Worm (Caenorhabditis elegans): ENCODE data around the gene T25E12.16.

T25E12.16 gene

ce11 chrV:16747031-16747672 is 13.6 kb upstream of the T25E12.16 start, which contains the start of gene dkf-2 (continued):
- TF ChIP-seq dox-1 (GFP tag; IDR thresholded peaks at IDR 0.05) (0 out of 2 replicates have a peak, but pooled peaks have one; percentile 16), pbrm-1 (GFP tag; IDR thresholded peaks at IDR 0.05) (no peak), mel-28 (tag; optimal IDR thresholded peaks at IDR 0.05; ENCODE audit: borderline replicate concordance) (no peak), F57C9.4 (tag; optimal IDR thresholded peaks at IDR 0.05) (no peak), lin-26 (GFP tag; IDR thresholded peaks at IDR 0.05) (no peak), nfyb-1 (GFP tag; IDR thresholded peaks at IDR 0.05) (no peak), ccch-3 (GFP tag; optimal IDR thresholded peaks at IDR 0.05) (no peak), cebp-2 (GFP tag; IDR thresholded peaks at IDR 0.05) (no peak), lsy-27 (tag; optimal IDR thresholded peaks at IDR 0.05; ENCODE audit: borderline replicate concordance, insufficient read depth) (no peak)

- TF ChIP-seq nfyb-1 (GFP tag; IDR thresholded peaks at IDR 0.05) = no peak
- TF ChIP-seq efl-1 (GFP tag; optimal IDR thresholded peaks at IDR 0.05) = peak; percentile 86
- no peak for TF ChIP-seq ceh-79 (tag; optimal IDR thresholded peaks at IDR 0.05)
- TF ChIP-seq tbp1 (GFP tag; optimal IDR thresholded peaks at IDR 0.05) = no peak
- TF ChIP-seq madf-3 (GFP tag; IDR thresholded peaks at IDR 0.05) = no peak
- no peak for TF ChIP-seq nhr-80 (tag; optimal IDR thresholded peaks at IDR 0.05)
- peak; percentile 22 for TF ChIP-seq F49E8.2 (tag; optimal IDR thresholded peaks at IDR 0.05; ENCODE audit: insufficient read depth)
- no peak for TF ChIP-seq nfya-1 (tag; optimal IDR thresholded peaks at IDR 0.05; ENCODE audit: borderline replicate concordance, insufficient read depth)
- TF ChIP-seq bed-2 (GFP tag; IDR thresholded peaks at IDR 0.05) = no peak
- no peak for TF ChIP-seq F57C9.4 (tag; optimal IDR thresholded peaks at IDR 0.05)
- no peak for TF ChIP-seq hlh-26 (GFP tag; conservative IDR thresholded peaks at IDR 0.05)
- TF ChIP-seq ceh-58 (GFP tag; IDR thresholded peaks at IDR 0.05) = no peak
- TF ChIP-seq athp-1 (tag; optimal IDR thresholded peaks at IDR 0.05) = no peak
- TF ChIP-seq F39B2.1 (GFP tag; IDR thresholded peaks at IDR 0.05) = no peak
- no peak for TF ChIP-seq zfh-2 (GFP tag; conservative IDR thresholded peaks at IDR 0.05)
- TF ChIP-seq K11D2.4 (GFP tag; IDR thresholded peaks at IDR 0.05) = no peak
- TF ChIP-seq madf-8 (GFP tag; conservative IDR thresholded peaks at IDR 0.05) = peak; percentile 90
- TF ChIP-seq lin-26 (GFP tag; IDR thresholded peaks at IDR 0.05) = no peak
- TF ChIP-seq nhr-27 (tag; optimal IDR thresholded peaks at IDR 0.05) = no peak
- TF ChIP-seq mel-28 (tag; optimal IDR thresholded peaks at IDR 0.05; ENCODE audit: borderline replicate concordance) = no peak
- no peak for TF ChIP-seq ztf-3 (GFP tag; optimal IDR thresholded peaks at IDR 0.05)
- no peak for TF ChIP-seq fkh-3 (tag; optimal IDR thresholded peaks at IDR 0.05)
- no peak for TF ChIP-seq K12H6.12 (tag; optimal IDR thresholded peaks at IDR 0.05)
- TF ChIP-seq snpc-3.4 (tag; optimal IDR thresholded peaks at IDR 0.05) = no peak
- TF ChIP-seq F37B4.10 (GFP tag; IDR thresholded peaks at IDR 0.05) = no peak
- peak; percentile 78 for TF ChIP-seq attf-6 (GFP tag; IDR thresholded peaks at IDR 0.05)
- TF ChIP-seq repo-1 (tag; optimal IDR thresholded peaks at IDR 0.05) = no peak
- no peak for TF ChIP-seq nhr-90 (tag; optimal IDR thresholded peaks at IDR 0.05)
- no peak for TF ChIP-seq Y56A3A.18 (GFP tag; IDR thresholded peaks at IDR 0.05)
- no peak for TF ChIP-seq zim-3 (tag; optimal IDR thresholded peaks at IDR 0.05)
- TF ChIP-seq xnd-1 (tag; optimal IDR thresholded peaks at IDR 0.05) = peak; percentile 83
- TF ChIP-seq C17E4.6 (GFP tag; IDR thresholded peaks at IDR 0.05) = no peak
- TF ChIP-seq B0019.2 (GFP tag; conservative IDR thresholded peaks at IDR 0.05) = no peak
- TF ChIP-seq D2030.7 (GFP tag; IDR thresholded peaks at IDR 0.05) = peak; percentile 53; the same call in 1 of the 2 replicates
- no peak for TF ChIP-seq B0261.1 (tag; optimal IDR thresholded peaks at IDR 0.05)
- TF ChIP-seq ceh-100 (GFP tag; IDR thresholded peaks at IDR 0.05) = peak; percentile 71
- no peak for TF ChIP-seq unc-130 (GFP tag; optimal IDR thresholded peaks at IDR 0.05)
- TF ChIP-seq egl-44 (GFP tag; IDR thresholded peaks at IDR 0.05) = no peak
- no peak for TF ChIP-seq rec-8 (tag; optimal IDR thresholded peaks at IDR 0.05)
Measured at ce11 chrV:16746231-16746990, 12.8 kb upstream of the T25E12.16 start, which contains the start of gene gyg-2. Gene gyg-2, minus strand, starts transcription at chrV:16746258.

All from whole organism, young adult.